Fruit fly (Drosophila melanogaster) whole organism, embryonic: ENCODE results near the gene CG33325.

Source experiments
- CG10147 ChIP-seq: fragments of 200-800 bp; sonication (Bioruptor generic); optimal IDR thresholded peaks from 2 replicates; lab custom pipeline; 2019; ENCODE audit warnings: missing biosample characterization, mild to moderate bottlenecking, missing genetic modification characterization, moderate library complexity
- CG10209 ChIP-seq: fragments of 200-800 bp; sonication (Bioruptor generic); optimal IDR thresholded peaks from 3 replicates; lab custom pipeline; 2017; ENCODE audit warnings: missing biosample characterization, mild to moderate bottlenecking, missing genetic modification characterization, missing genetic modification reagents
- CG10321 ChIP-seq: fragments of 200-800 bp; sonication (Bioruptor generic); IDR thresholded peaks from 2 replicates; pipeline ENCODE4 v1.3.6; 2022; ENCODE audit warnings: missing biosample characterization, missing genetic modification characterization
- CG10543 ChIP-seq: fragments of 200-800 bp; sonication (Bioruptor generic); optimal IDR thresholded peaks from 3 replicates; lab custom pipeline; 2017; ENCODE audit warnings: missing biosample characterization, mild to moderate bottlenecking, missing genetic modification characterization, moderate library complexity
- CG12071 ChIP-seq: fragments of 200-800 bp; sonication (Bioruptor generic); optimal IDR thresholded peaks from 3 replicates; lab custom pipeline; 2018; ENCODE audit warnings: missing biosample characterization, mild to moderate bottlenecking, missing genetic modification characterization
- CG12104 ChIP-seq: fragments of 200-800 bp; sonication (Bioruptor generic); optimal IDR thresholded peaks from 3 replicates; lab custom pipeline; 2016; ENCODE audit warnings: missing biosample characterization, missing genetic modification characterization
- CG12155 ChIP-seq: fragments of 200-800 bp; sonication (Bioruptor generic); optimal IDR thresholded peaks from 3 replicates; lab custom pipeline; 2016; ENCODE audit warnings: missing biosample characterization, missing genetic modification characterization
- CG12299 ChIP-seq: fragments of 200-800 bp; sonication (Bioruptor generic); optimal IDR thresholded peaks from 2 replicates; lab custom pipeline; 2018; ENCODE audit warnings: missing biosample characterization, mild to moderate bottlenecking, missing genetic modification characterization
- CG12769 ChIP-seq: fragments of 200-800 bp; sonication (Bioruptor generic); optimal IDR thresholded peaks from 2 replicates; lab custom pipeline; 2019; ENCODE audit warnings: missing biosample characterization, mild to moderate bottlenecking, missing genetic modification characterization, moderate library complexity
- CG13296 ChIP-seq: fragments of 200-800 bp; sonication (Bioruptor generic); optimal IDR thresholded peaks from 3 replicates; lab custom pipeline; 2018; ENCODE audit warnings: missing biosample characterization, mild to moderate bottlenecking, missing genetic modification characterization
- CG16813 ChIP-seq: fragments of 200-800 bp; sonication (Bioruptor generic); IDR thresholded peaks from 3 replicates; pipeline ENCODE4 v1.3.6; 2022; ENCODE audit warnings: missing biosample characterization, missing genetic modification characterization; ENCODE audit not compliant: partially characterized antibody
- CG16815 ChIP-seq: fragments of 200-800 bp; sonication (Bioruptor generic); optimal IDR thresholded peaks from 3 replicates; lab custom pipeline; 2017; ENCODE audit warnings: missing biosample characterization, mild to moderate bottlenecking, missing genetic modification characterization
- CG17359 ChIP-seq: fragments of 200-800 bp; sonication (Bioruptor generic); optimal IDR thresholded peaks from 3 replicates; lab custom pipeline; 2018; ENCODE audit warnings: missing biosample characterization, mild to moderate bottlenecking, missing genetic modification characterization, moderate library complexity
- CG31224 ChIP-seq: fragments of 200-800 bp; sonication (Bioruptor generic); IDR thresholded peaks from 2 replicates; pipeline ENCODE4 v1.3.6; 2022; ENCODE audit warnings: missing biosample characterization, missing genetic modification characterization
- CG34224 ChIP-seq: fragments of 200-800 bp; sonication (Bioruptor generic); IDR thresholded peaks from 3 replicates; pipeline ENCODE4 v1.3.6; 2022; ENCODE audit warnings: missing biosample characterization, missing genetic modification characterization; ENCODE audit not compliant: partially characterized antibody
- CG6654 ChIP-seq: fragments of 200-800 bp; sonication (Bioruptor generic); optimal IDR thresholded peaks from 2 replicates; lab custom pipeline; 2017; ENCODE audit warnings: missing biosample characterization, mild to moderate bottlenecking, missing genetic modification characterization
- CG6791 ChIP-seq: fragments of 200-800 bp; sonication (Bioruptor generic); IDR thresholded peaks from 3 replicates; pipeline ENCODE4 v1.3.6; 2022; ENCODE audit warnings: missing biosample characterization, missing genetic modification characterization; ENCODE audit not compliant: partially characterized antibody
- CG9609 ChIP-seq: fragments of 200-800 bp; sonication (Bioruptor generic); optimal IDR thresholded peaks from 3 replicates; lab custom pipeline; 2016; ENCODE audit warnings: missing biosample characterization, missing genetic modification characterization
- D ChIP-seq, 2 experiments: fragments of 200-800 bp in 1 of 2; fragments of >200 bp in 1 of 2; sonication (Bioruptor generic) in 1 of 2; optimal IDR thresholded peaks; 2 replicates in 1 of 2; 3 replicates in 1 of 2; lab custom pipeline; 2017; ENCODE audit warnings: mild to moderate bottlenecking in 1 of 2, missing biosample characterization in 1 of 2, missing genetic modification characterization in 1 of 2, missing genetic modification reagents in 1 of 2
- D19B ChIP-seq: fragments of 200-800 bp; sonication (Bioruptor generic); optimal IDR thresholded peaks from 2 replicates; lab custom pipeline; 2017; ENCODE audit warnings: missing biosample characterization, mild to moderate bottlenecking, missing genetic modification characterization
- Dref ChIP-seq: fragments of 200-800 bp; sonication (Bioruptor generic); IDR thresholded peaks from 2 replicates; pipeline ENCODE4 v1.3.6; 2022; ENCODE audit warnings: missing biosample characterization, missing genetic modification characterization
- Elba2 ChIP-seq: fragments of 200-800 bp; sonication (Bioruptor generic); optimal IDR thresholded peaks from 3 replicates; lab custom pipeline; 2016; ENCODE audit warnings: missing biosample characterization, missing genetic modification characterization
- Hmr ChIP-seq: fragments of 200-800 bp; sonication (Bioruptor generic); optimal IDR thresholded peaks from 3 replicates; lab custom pipeline; 2017; ENCODE audit warnings: mild to moderate bottlenecking, missing biosample characterization, missing genetic modification reagents, missing genetic modification characterization
- Kr ChIP-seq: fragments of 200-800 bp; sonication (Bioruptor generic); optimal IDR thresholded peaks from 2 replicates; lab custom pipeline; 2017; ENCODE audit warnings: missing biosample characterization, mild to moderate bottlenecking, missing genetic modification characterization
- MTF-1 ChIP-seq: fragments of 200-800 bp; sonication (Bioruptor generic); optimal IDR thresholded peaks from 2 replicates; lab custom pipeline; 2018; ENCODE audit warnings: missing biosample characterization, mild to moderate bottlenecking, missing genetic modification characterization, borderline replicate concordance
- Nf-YA ChIP-seq: fragments of 200-800 bp; sonication (Bioruptor generic); IDR thresholded peaks from 2 replicates; pipeline ENCODE4 v1.3.6; 2022; ENCODE audit warnings: missing biosample characterization, missing genetic modification characterization
- Poxn ChIP-seq: fragments of 200-800 bp; sonication (Bioruptor generic); IDR thresholded peaks from 2 replicates; pipeline ENCODE4 v1.3.6; 2022; ENCODE audit warnings: missing biosample characterization, missing genetic modification characterization
- Ssrp ChIP-seq: fragments of 200-800 bp; sonication (Bioruptor generic); optimal IDR thresholded peaks from 2 replicates; lab custom pipeline; 2018; ENCODE audit warnings: missing biosample characterization, mild to moderate bottlenecking, missing genetic modification characterization, moderate library complexity
- Usf ChIP-seq: fragments of 200-800 bp; sonication (Bioruptor generic); optimal IDR thresholded peaks from 2 replicates; lab custom pipeline; 2017; ENCODE audit warnings: missing genotype, missing biosample characterization, missing genetic modification characterization
- abd-A ChIP-seq: fragments of 200-800 bp; sonication (Bioruptor generic); optimal IDR thresholded peaks from 3 replicates; lab custom pipeline; 2019; ENCODE audit warnings: missing biosample characterization, mild to moderate bottlenecking, missing genetic modification characterization, moderate library complexity
- bowl ChIP-seq: fragments of 200-800 bp; sonication (Bioruptor generic); IDR thresholded peaks from 2 replicates; pipeline ENCODE4 v1.3.6; 2022; ENCODE audit warnings: missing biosample characterization, missing genetic modification characterization
- bsh ChIP-seq, 2 experiments: fragments of 200-800 bp; sonication (Bioruptor generic); optimal IDR thresholded peaks; 2 replicates each; lab custom pipeline; 2017 to 2018; ENCODE audit warnings: mild to moderate bottlenecking in 2 of 2, missing biosample characterization in 2 of 2, missing genetic modification characterization in 2 of 2, moderate library complexity in 1 of 2
- dm ChIP-seq: fragments of 200-800 bp; sonication (Bioruptor generic); optimal IDR thresholded peaks from 3 replicates; lab custom pipeline; 2016; ENCODE audit warnings: missing biosample characterization, missing genetic modification characterization
- dmrt99B ChIP-seq: fragments of 200-800 bp; sonication (Bioruptor generic); optimal IDR thresholded peaks from 2 replicates; lab custom pipeline; 2018; ENCODE audit warnings: missing biosample characterization, mild to moderate bottlenecking, missing genetic modification characterization, moderate library complexity
- dysf ChIP-seq: fragments of 200-800 bp; sonication (Bioruptor generic); IDR thresholded peaks from 3 replicates; pipeline ENCODE4 v1.3.6; 2022; ENCODE audit warnings: missing biosample characterization, missing genetic modification characterization
- esg ChIP-seq: fragments of 200-800 bp; sonication (Bioruptor generic); conservative IDR thresholded peaks from 2 replicates; pipeline ENCODE4 v1.3.6; 2022; ENCODE audit warnings: missing biosample characterization, missing genetic modification characterization
- ewg ChIP-seq: fragments of 200-800 bp; sonication (Bioruptor generic); optimal IDR thresholded peaks from 3 replicates; lab custom pipeline; 2017; ENCODE audit warnings: mild to moderate bottlenecking, missing biosample characterization, missing genetic modification reagents, missing genetic modification characterization
- fd102C ChIP-seq: fragments of 200-800 bp; sonication (Bioruptor generic); optimal IDR thresholded peaks from 2 replicates; lab custom pipeline; 2018; ENCODE audit warnings: missing biosample characterization, mild to moderate bottlenecking, missing genetic modification characterization, moderate library complexity
- fd3F ChIP-seq: fragments of 200-800 bp; sonication (Bioruptor generic); optimal IDR thresholded peaks from 2 replicates; lab custom pipeline; 2018; ENCODE audit warnings: missing biosample characterization, mild to moderate bottlenecking, missing genetic modification characterization, moderate library complexity
- h ChIP-seq: fragments of >200 bp; optimal IDR thresholded peaks from 2 replicates; lab custom pipeline; 2017
- insv ChIP-seq, 2 experiments: fragments of 200-800 bp; sonication (Bioruptor generic); optimal IDR thresholded peaks; 3 replicates each; lab custom pipeline; 2016 to 2018; ENCODE audit warnings: missing biosample characterization in 2 of 2, missing genetic modification characterization in 2 of 2
- peb ChIP-seq: fragments of 200-800 bp; sonication (Bioruptor generic); IDR thresholded peaks from 2 replicates; pipeline ENCODE4 v1.3.6; 2022; ENCODE audit warnings: missing biosample characterization, missing genetic modification characterization
- seq ChIP-seq: fragments of 200-800 bp; sonication (Bioruptor generic); IDR thresholded peaks from 2 replicates; pipeline ENCODE4 v1.3.6; 2022; ENCODE audit warnings: missing biosample characterization, missing genetic modification characterization
- slou ChIP-seq: fragments of 200-800 bp; sonication (Bioruptor generic); optimal IDR thresholded peaks from 3 replicates; lab custom pipeline; 2016; ENCODE audit warnings: missing biosample characterization, missing genetic modification characterization
- tgo ChIP-seq: fragments of 200-800 bp; sonication (Bioruptor generic); IDR thresholded peaks from 3 replicates; pipeline ENCODE4 v1.3.6; 2022; ENCODE audit warnings: missing biosample characterization, missing genetic modification characterization
- tna ChIP-seq: fragments of 200-800 bp; sonication (Bioruptor generic); IDR thresholded peaks from 2 replicates; pipeline ENCODE4 v1.3.6; 2022; ENCODE audit warnings: missing biosample characterization, missing genetic modification characterization; ENCODE audit not compliant: partially characterized antibody
- z ChIP-seq: fragments of 200-800 bp; sonication (Bioruptor generic); IDR thresholded peaks from 3 replicates; pipeline ENCODE4 v1.3.6; 2022; ENCODE audit warnings: missing biosample characterization, missing genetic modification characterization

Gene CG33325

DNA sequence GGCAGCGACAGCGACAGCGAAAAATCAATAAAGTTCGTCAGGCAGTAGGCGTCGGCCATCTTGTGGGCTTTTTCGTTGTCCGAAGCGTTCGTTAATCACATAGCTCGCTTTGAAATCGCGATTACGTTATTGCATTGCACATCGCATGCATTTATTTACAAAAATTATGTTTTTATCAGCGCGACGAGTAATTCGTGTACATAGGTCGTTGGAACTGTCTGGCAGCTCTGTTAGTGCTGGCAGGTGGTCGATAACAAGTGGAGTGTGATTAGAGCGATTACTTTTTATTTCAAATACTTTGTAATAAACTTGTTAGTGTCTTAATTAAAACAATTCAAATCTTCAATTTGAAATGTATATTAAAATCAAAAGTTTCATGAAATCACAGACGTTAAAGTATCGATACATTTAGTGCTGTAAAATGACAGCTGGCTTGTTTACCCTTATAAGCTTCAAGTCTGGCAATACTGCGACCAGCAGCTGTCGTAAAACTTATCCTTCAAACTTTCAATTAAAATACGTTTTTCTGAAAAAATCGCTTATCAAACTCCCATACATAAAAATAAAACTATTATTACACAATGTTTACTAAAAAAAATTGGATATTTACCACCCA lies 16.1 kb downstream of the CG33325 start, which contains the start of gene CG8032 (continued):
- no peak for TF ChIP-seq CG6791 (GFP tag; lab: Robert Waterston, UW)
- no peak for TF ChIP-seq z
- TF ChIP-seq ewg (GFP tag; lab: Kevin White, UChicago) = no peak
- no peak for TF ChIP-seq Kr
- TF ChIP-seq Usf (GFP tag; lab: Kevin White, UChicago) = no peak
- no peak for TF ChIP-seq D (optimal IDR thresholded peaks at IDR 0.05; lab: Kevin White, UChicago)
- no peak for TF ChIP-seq D (GFP tag; optimal IDR thresholded peaks at IDR 0.05; lab: Kevin White, UChicago)
- peak; percentile 60 for TF ChIP-seq dm (GFP tag; lab: Kevin White, UChicago)
- peak; percentile 26 for TF ChIP-seq dmrt99B
- peak; percentile 22 for TF ChIP-seq Elba2 (GFP tag; lab: Kevin White, UChicago)
- no peak for TF ChIP-seq MTF-1 (GFP tag; lab: Kevin White, UChicago)
- peak; percentile 5 for TF ChIP-seq CG10209
- TF ChIP-seq esg (GFP tag; lab: Robert Waterston, UW) = no peak
- peak; percentile 69 for TF ChIP-seq CG16813
- no peak for TF ChIP-seq Nf-YA
- no peak for TF ChIP-seq CG10321 (GFP tag; lab: Robert Waterston, UW)
- TF ChIP-seq CG12155 = peak; percentile 76
- TF ChIP-seq slou (GFP tag; lab: Kevin White, UChicago) = no peak
- no peak for TF ChIP-seq fd102C
- no peak for TF ChIP-seq CG6654 (GFP tag; lab: Kevin White, UChicago)
- TF ChIP-seq bsh (GFP tag; optimal IDR thresholded peaks at IDR 0.05; lab: Kevin White, UChicago) = peak in 1 of 2 experiments; percentile 38
- TF ChIP-seq Ssrp = no peak
- TF ChIP-seq fd3F (GFP tag; lab: Kevin White, UChicago) = no peak
- no peak; the same call in 1 of the 2 replicates for TF ChIP-seq tna
- TF ChIP-seq CG16815 (GFP tag; lab: Kevin White, UChicago) = no peak
- no peak for TF ChIP-seq CG31224 (GFP tag; lab: Robert Waterston, UW)
- peak in 1 of 2 experiments; percentile 12 for TF ChIP-seq insv (GFP tag; optimal IDR thresholded peaks at IDR 0.05; lab: Kevin White, UChicago)
- no peak for TF ChIP-seq h (lab: Kevin White, UChicago)
- TF ChIP-seq seq = no peak
- TF ChIP-seq Poxn (GFP tag; lab: Robert Waterston, UW) = no peak
- TF ChIP-seq dysf (GFP tag; lab: Robert Waterston, UW) = no peak
- no peak for TF ChIP-seq bowl (GFP tag; lab: Robert Waterston, UW)
- TF ChIP-seq CG9609 (GFP tag; lab: Kevin White, UChicago) = no peak

dm6 chr3R:8660661-8661060 lies 19.2 kb downstream of the CG33325 start, which contains the start of gene bel:
TSS of gene bel (minus strand) at chr3R:8660761.
- TF ChIP-seq tgo (GFP tag; lab: Robert Waterston, UW) = 0 out of 3 replicates have a peak, but pooled peaks have one; percentile 1
- TF ChIP-seq CG13296 (GFP tag; lab: Kevin White, UChicago) = no peak
- TF ChIP-seq, all 482 proteins: peak for 1

dm6 chr3R:8659907-8660660 lies 19.8 kb downstream of the CG33325 start:
- no peak for TF ChIP-seq D19B (GFP tag; lab: Kevin White, UChicago)
- peak; percentile 99 for TF ChIP-seq Dref (GFP tag; lab: Robert Waterston, UW)
- TF ChIP-seq CG17359 = peak; percentile 2
- peak; percentile 68 for TF ChIP-seq CG10543 (GFP tag; lab: Kevin White, UChicago)
- peak; percentile 82 for TF ChIP-seq Hmr (GFP tag; lab: Kevin White, UChicago)
- TF ChIP-seq CG34224 = peak; percentile 81
- peak; percentile 49 for TF ChIP-seq CG12299
- TF ChIP-seq CG12071 = peak; percentile 37
- TF ChIP-seq abd-A = peak; percentile 8
- TF ChIP-seq CG12769 = peak; percentile 71
- no peak for TF ChIP-seq peb
- TF ChIP-seq CG10147 = peak; percentile 26
- no peak for TF ChIP-seq CG12104 (GFP tag; lab: Kevin White, UChicago)
